Worm (Caenorhabditis elegans): ENCODE measurements around the gene C25F9.12.

C25F9.12 gene

ce11 chrV:19403619-19404018, 864 bp upstream of the C25F9.12 start:
- no peak for TF ChIP-seq klf-2 (GFP tag; conservative IDR thresholded peaks at IDR 0.05)
- no peak for TF ChIP-seq T22C8.4 (GFP tag; IDR thresholded peaks at IDR 0.05)
- no peak for TF ChIP-seq med-1 (GFP tag; optimal IDR thresholded peaks at IDR 0.05; ENCODE audit: insufficient read depth)
- TF ChIP-seq flt-1 (GFP tag; IDR thresholded peaks at IDR 0.05), result no peak
- no peak for TF ChIP-seq ztf-29 (GFP tag; IDR thresholded peaks at IDR 0.05)
- TF ChIP-seq ztf-23 (GFP tag; IDR thresholded peaks at IDR 0.05), result no peak
- TF ChIP-seq cog-1 (tag; optimal IDR thresholded peaks at IDR 0.05), result no peak
- no peak for TF ChIP-seq tab-1 (GFP tag; IDR thresholded peaks at IDR 0.05)
- no peak for TF ChIP-seq ref-1 (GFP tag; conservative IDR thresholded peaks at IDR 0.05)

ce11 chrV:19401429-19401828, 1.3 kb downstream of the C25F9.12 start:
- TF ChIP-seq tab-1 (GFP tag; IDR thresholded peaks at IDR 0.05), result no peak

- no peak for TF ChIP-seq flt-1 (GFP tag; IDR thresholded peaks at IDR 0.05)
- TF ChIP-seq tab-1 (GFP tag; IDR thresholded peaks at IDR 0.05), result no peak
- no peak for TF ChIP-seq ztf-23 (GFP tag; IDR thresholded peaks at IDR 0.05)
- no peak for TF ChIP-seq ztf-29 (GFP tag; IDR thresholded peaks at IDR 0.05)
- TF ChIP-seq T22C8.4 (GFP tag; IDR thresholded peaks at IDR 0.05), result no peak
- TF ChIP-seq med-1 (GFP tag; optimal IDR thresholded peaks at IDR 0.05; ENCODE audit: insufficient read depth), result no peak
- no peak for TF ChIP-seq cog-1 (tag; optimal IDR thresholded peaks at IDR 0.05)
- no peak for TF ChIP-seq ref-1 (GFP tag; conservative IDR thresholded peaks at IDR 0.05)
- TF ChIP-seq klf-2 (GFP tag; conservative IDR thresholded peaks at IDR 0.05), result no peak
Observed at ce11 chrV:19400619-19401018, 2.1 kb downstream of the C25F9.12 start, which contains the start of gene srw-86. Gene srw-86, minus strand, starts transcription at chrV:19400719.

- TF ChIP-seq klf-2 (GFP tag; conservative IDR thresholded peaks at IDR 0.05), result no peak
Observed at ce11 chrV:19398882-19399281, 3.9 kb downstream of the C25F9.12 start, which contains the start of gene C25F9.13. Gene C25F9.13, minus strand, starts transcription at chrV:19398982.

ce11 chrV:19398396-19398795, 4.4 kb downstream of the C25F9.12 start:
- TF ChIP-seq klf-2 (GFP tag; conservative IDR thresholded peaks at IDR 0.05) (no peak), cog-1 (tag; optimal IDR thresholded peaks at IDR 0.05) (no peak), ztf-23 (GFP tag; IDR thresholded peaks at IDR 0.05) (no peak), med-1 (GFP tag; optimal IDR thresholded peaks at IDR 0.05; ENCODE audit: insufficient read depth) (no peak), flt-1 (GFP tag; IDR thresholded peaks at IDR 0.05) (no peak), tab-1 (GFP tag; IDR thresholded peaks at IDR 0.05) (no peak), T22C8.4 (GFP tag; IDR thresholded peaks at IDR 0.05) (no peak), ztf-29 (GFP tag; IDR thresholded peaks at IDR 0.05) (no peak), ref-1 (GFP tag; conservative IDR thresholded peaks at IDR 0.05) (no peak)

- no peak for TF ChIP-seq ztf-23 (GFP tag; IDR thresholded peaks at IDR 0.05)
- no peak for TF ChIP-seq med-1 (GFP tag; optimal IDR thresholded peaks at IDR 0.05; ENCODE audit: insufficient read depth)
- TF ChIP-seq ref-1 (GFP tag; conservative IDR thresholded peaks at IDR 0.05), result no peak
- TF ChIP-seq klf-2 (GFP tag; conservative IDR thresholded peaks at IDR 0.05), result no peak
- no peak for TF ChIP-seq cog-1 (tag; optimal IDR thresholded peaks at IDR 0.05)
- no peak for TF ChIP-seq tab-1 (GFP tag; IDR thresholded peaks at IDR 0.05)
- no peak for TF ChIP-seq flt-1 (GFP tag; IDR thresholded peaks at IDR 0.05)
- TF ChIP-seq ztf-29 (GFP tag; IDR thresholded peaks at IDR 0.05), result no peak
- TF ChIP-seq T22C8.4 (GFP tag; IDR thresholded peaks at IDR 0.05), result no peak
Observed at ce11 chrV:19396576-19397313, 6.0 kb downstream of the C25F9.12 start.

- TF ChIP-seq ref-1 (GFP tag; conservative IDR thresholded peaks at IDR 0.05) (no peak), ztf-29 (GFP tag; IDR thresholded peaks at IDR 0.05) (no peak), med-1 (GFP tag; optimal IDR thresholded peaks at IDR 0.05; ENCODE audit: insufficient read depth) (no peak), cog-1 (tag; optimal IDR thresholded peaks at IDR 0.05) (no peak), klf-2 (GFP tag; conservative IDR thresholded peaks at IDR 0.05) (no peak), tab-1 (GFP tag; IDR thresholded peaks at IDR 0.05) (no peak), flt-1 (GFP tag; IDR thresholded peaks at IDR 0.05) (no peak), ztf-23 (GFP tag; IDR thresholded peaks at IDR 0.05) (no peak), T22C8.4 (GFP tag; IDR thresholded peaks at IDR 0.05) (no peak)
Observed at ce11 chrV:19394750-19395149, 8.0 kb downstream of the C25F9.12 start, which contains the start of gene C25F9.8. Gene C25F9.8, plus strand, starts transcription at chrV:19395050.

- TF ChIP-seq med-1 (GFP tag; optimal IDR thresholded peaks at IDR 0.05; ENCODE audit: insufficient read depth), result no peak
- no peak for TF ChIP-seq tab-1 (GFP tag; IDR thresholded peaks at IDR 0.05)
- no peak for TF ChIP-seq klf-2 (GFP tag; conservative IDR thresholded peaks at IDR 0.05)
- TF ChIP-seq cog-1 (tag; optimal IDR thresholded peaks at IDR 0.05), result no peak
- TF ChIP-seq flt-1 (GFP tag; IDR thresholded peaks at IDR 0.05), result no peak
- no peak for TF ChIP-seq ref-1 (GFP tag; conservative IDR thresholded peaks at IDR 0.05)
- TF ChIP-seq ztf-29 (GFP tag; IDR thresholded peaks at IDR 0.05), result no peak
- no peak for TF ChIP-seq T22C8.4 (GFP tag; IDR thresholded peaks at IDR 0.05)
- TF ChIP-seq ztf-23 (GFP tag; IDR thresholded peaks at IDR 0.05), result no peak
Observed at ce11 chrV:19391242-19391641, 11.5 kb downstream of the C25F9.12 start.

- no peak for TF ChIP-seq med-1 (GFP tag; optimal IDR thresholded peaks at IDR 0.05; ENCODE audit: insufficient read depth)
- TF ChIP-seq flt-1 (GFP tag; IDR thresholded peaks at IDR 0.05), result no peak
- no peak for TF ChIP-seq T22C8.4 (GFP tag; IDR thresholded peaks at IDR 0.05)
- no peak for TF ChIP-seq cog-1 (tag; optimal IDR thresholded peaks at IDR 0.05)
- TF ChIP-seq ref-1 (GFP tag; conservative IDR thresholded peaks at IDR 0.05), result no peak
- no peak for TF ChIP-seq ztf-29 (GFP tag; IDR thresholded peaks at IDR 0.05)
- no peak for TF ChIP-seq klf-2 (GFP tag; conservative IDR thresholded peaks at IDR 0.05)
- no peak for TF ChIP-seq tab-1 (GFP tag; IDR thresholded peaks at IDR 0.05)
- no peak for TF ChIP-seq ztf-23 (GFP tag; IDR thresholded peaks at IDR 0.05)
Observed at ce11 chrV:19390029-19390428, 12.7 kb downstream of the C25F9.12 start, which contains the start of gene slcr-46.2. Gene slcr-46.2, minus strand, starts transcription at chrV:19390129.

ce11 chrV:19380968-19381367, 21.8 kb downstream of the C25F9.12 start, which contains the start of gene srw-84:
Gene srw-84, plus strand, starts transcription at chrV:19381268.
- no peak for TF ChIP-seq tab-1 (GFP tag; IDR thresholded peaks at IDR 0.05)
- no peak for TF ChIP-seq flt-1 (GFP tag; IDR thresholded peaks at IDR 0.05)
- no peak for TF ChIP-seq ztf-23 (GFP tag; IDR thresholded peaks at IDR 0.05)
- TF ChIP-seq ztf-29 (GFP tag; IDR thresholded peaks at IDR 0.05), result no peak
- TF ChIP-seq T22C8.4 (GFP tag; IDR thresholded peaks at IDR 0.05), result no peak

Data from whole organism, midembryonic.